Worm (Caenorhabditis elegans): ENCODE data around the gene idpp-15.

DNA sequence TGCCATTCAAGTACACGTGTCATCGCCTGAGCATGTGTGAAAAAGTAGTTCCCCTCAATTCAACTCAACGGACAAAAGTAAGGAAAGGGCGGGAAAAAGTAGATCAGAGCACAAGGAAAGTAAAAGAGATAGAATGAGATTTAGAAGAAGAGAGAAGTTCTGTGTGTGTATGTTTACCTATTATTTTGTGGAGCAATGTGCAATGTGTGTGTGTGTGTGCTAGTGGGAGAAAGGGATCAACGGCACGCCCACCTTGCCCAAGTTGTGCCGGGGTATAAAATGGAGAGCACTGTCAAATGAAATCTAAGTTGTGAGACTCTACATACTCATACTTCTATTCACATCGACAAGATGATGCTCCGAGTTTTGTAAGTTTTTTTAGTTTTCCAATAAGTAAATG lies at the start of gene idpp-15:
- no peak for TF ChIP-seq nhr-10 (tag; optimal IDR thresholded peaks at IDR 0.05)
- no peak for TF ChIP-seq ceh-82 (tag; optimal IDR thresholded peaks at IDR 0.05)
- no peak for TF ChIP-seq lin-13 (GFP tag; optimal IDR thresholded peaks at IDR 0.05)
- no peak for TF ChIP-seq ama-1 (optimal IDR thresholded peaks at IDR 0.05)
- no peak for TF ChIP-seq mdl-1 (tag; optimal IDR thresholded peaks at IDR 0.05)
- TF ChIP-seq C34F6.9 (tag; optimal IDR thresholded peaks at IDR 0.05) = no peak
- TF ChIP-seq nhr-237 (tag; optimal IDR thresholded peaks at IDR 0.05) = no peak
- no peak for TF ChIP-seq nhr-6 (tag; optimal IDR thresholded peaks at IDR 0.05)
- no peak for TF ChIP-seq nhr-129 (tag; optimal IDR thresholded peaks at IDR 0.05)
- no peak for TF ChIP-seq lsy-2 (tag; optimal IDR thresholded peaks at IDR 0.05)
- no peak for TF ChIP-seq nhr-23 (tag; optimal IDR thresholded peaks at IDR 0.05)
- no peak for TF ChIP-seq skn-1 (tag; optimal IDR thresholded peaks at IDR 0.05)
- TF ChIP-seq nhr-21 (tag; optimal IDR thresholded peaks at IDR 0.05) = no peak
